Worm (Caenorhabditis elegans) whole organism, late embryonic: ENCODE measurements around the gene C33C12.11.
"Not testable (repeated sequence)": the region's sequence is repeated elsewhere in the genome, so short reads cannot be mapped to it uniquely, and the experiment has no call there.

Experiments used
- C08G9.2 ChIP-seq: sonication (generic microtip); optimal IDR thresholded peaks from 2 replicates; lab custom pipeline; 2016; ENCODE audit warnings: mild to moderate bottlenecking, missing genetic modification characterization, moderate library complexity, missing compliant biosample characterization
- C38D4.7 ChIP-seq: fragments of 200-800 bp; sonication (Bioruptor generic); optimal IDR thresholded peaks from 2 replicates; lab custom pipeline; 2018; ENCODE audit warnings: mild to moderate bottlenecking, missing genetic modification characterization, moderate library complexity, missing compliant biosample characterization
- F13H6.1 ChIP-seq: sonication (generic microtip); optimal IDR thresholded peaks from 2 replicates; lab custom pipeline; 2016; ENCODE audit warnings: missing genetic modification characterization, missing compliant biosample characterization
- K02D7.2 ChIP-seq: sonication (generic microtip); optimal IDR thresholded peaks from 2 replicates; lab custom pipeline; 2017; ENCODE audit warnings: mild to moderate bottlenecking, missing genetic modification characterization, missing compliant biosample characterization
- Y22D7AL.16 ChIP-seq: sonication (generic microtip); optimal IDR thresholded peaks from 2 replicates; lab custom pipeline; 2016; ENCODE audit warnings: missing genetic modification characterization, missing compliant biosample characterization
- ceh-14 ChIP-seq: sonication (generic microtip); optimal IDR thresholded peaks from 2 replicates; lab custom pipeline; 2016; ENCODE audit warnings: missing genotype, missing genetic modification characterization, missing compliant biosample characterization
- ceh-19 ChIP-seq: fragments of 200-800 bp; sonication (Bioruptor generic); optimal IDR thresholded peaks from 2 replicates; lab custom pipeline; 2018; ENCODE audit warnings: mild to moderate bottlenecking, missing genetic modification characterization, missing compliant biosample characterization
- ceh-2 ChIP-seq: sonication (generic microtip); optimal IDR thresholded peaks from 2 replicates; lab custom pipeline; 2016; ENCODE audit warnings: missing genotype, missing genetic modification characterization, missing compliant biosample characterization
- ceh-22 ChIP-seq: sonication (generic microtip); optimal IDR thresholded peaks from 2 replicates; lab custom pipeline; 2017; ENCODE audit warnings: missing biosample characterization, missing genetic modification characterization
- ceh-24 ChIP-seq: sonication (generic microtip); optimal IDR thresholded peaks from 2 replicates; lab custom pipeline; 2016; ENCODE audit warnings: mild to moderate bottlenecking, missing genetic modification characterization, missing compliant biosample characterization
- ceh-6 ChIP-seq: fragments of 200-800 bp; sonication (Bioruptor generic); optimal IDR thresholded peaks from 2 replicates; lab custom pipeline; 2018; ENCODE audit warnings: mild to moderate bottlenecking, missing genetic modification characterization, missing compliant biosample characterization
- ceh-9 ChIP-seq: sonication (generic microtip); optimal IDR thresholded peaks from 2 replicates; lab custom pipeline; 2016; ENCODE audit warnings: mild to moderate bottlenecking, missing genetic modification characterization, inconsistent platforms, missing compliant biosample characterization
- dmd-4 ChIP-seq: sonication (generic microtip); optimal IDR thresholded peaks from 2 replicates; lab custom pipeline; 2016; ENCODE audit warnings: borderline replicate concordance, missing genetic modification characterization, missing compliant biosample characterization
- elt-2 ChIP-seq: sonication (generic microtip); optimal IDR thresholded peaks from 2 replicates; lab custom pipeline; 2016; ENCODE audit warnings: missing genetic modification reagents, missing genetic modification characterization, missing compliant biosample characterization
- elt-4 ChIP-seq: sonication (generic microtip); optimal IDR thresholded peaks from 2 replicates; lab custom pipeline; 2016; ENCODE audit warnings: missing genetic modification characterization, missing compliant biosample characterization
- ets-4 ChIP-seq: sonication (generic microtip); optimal IDR thresholded peaks from 2 replicates; lab custom pipeline; 2016; ENCODE audit warnings: missing genetic modification characterization, missing compliant biosample characterization
- eyg-1 ChIP-seq: sonication (generic microtip); optimal IDR thresholded peaks from 2 replicates; lab custom pipeline; 2016; ENCODE audit warnings: missing genotype, missing genetic modification characterization, missing compliant biosample characterization
- fkh-6 ChIP-seq: sonication (generic microtip); optimal IDR thresholded peaks from 2 replicates; lab custom pipeline; 2016; ENCODE audit warnings: missing genetic modification characterization, missing compliant biosample characterization
- hlh-15 ChIP-seq: sonication (generic microtip); optimal IDR thresholded peaks from 2 replicates; lab custom pipeline; 2016; ENCODE audit warnings: missing genetic modification characterization, missing compliant biosample characterization
- hlh-30 ChIP-seq: sonication (generic microtip); optimal IDR thresholded peaks from 2 replicates; lab custom pipeline; 2017; ENCODE audit warnings: antibody characterized with exemption, missing genetic modification characterization, missing compliant biosample characterization; ENCODE audit not compliant: insufficient read depth
- lin-11 ChIP-seq: fragments of 200-800 bp; sonication (Bioruptor generic); optimal IDR thresholded peaks from 2 replicates; lab custom pipeline; 2018; ENCODE audit warnings: mild to moderate bottlenecking, missing genetic modification characterization, missing compliant biosample characterization
- madf-2 ChIP-seq: sonication (generic microtip); optimal IDR thresholded peaks from 2 replicates; lab custom pipeline; 2017; ENCODE audit warnings: missing genetic modification characterization, missing compliant biosample characterization
- npax-4 ChIP-seq: sonication (generic microtip); optimal IDR thresholded peaks from 2 replicates; lab custom pipeline; 2016; ENCODE audit warnings: missing genetic modification characterization, missing compliant biosample characterization
- odd-2 ChIP-seq: sonication (generic microtip); optimal IDR thresholded peaks from 2 replicates; lab custom pipeline; 2017; ENCODE audit warnings: antibody characterized with exemption, mild to moderate bottlenecking, missing genetic modification characterization, missing compliant biosample characterization
- pat-9 ChIP-seq: fragments of 200-800 bp; sonication (Bioruptor generic); optimal IDR thresholded peaks from 2 replicates; lab custom pipeline; 2018; ENCODE audit warnings: mild to moderate bottlenecking, missing genetic modification characterization, moderate library complexity, missing compliant biosample characterization
- pax-1 ChIP-seq: fragments of 150-350 bp; optimal IDR thresholded peaks from 2 replicates; lab custom pipeline; 2014; ENCODE audit warnings: missing biosample characterization, missing genetic modification characterization
- pha-2 ChIP-seq: sonication (generic microtip); optimal IDR thresholded peaks from 2 replicates; lab custom pipeline; 2017; ENCODE audit warnings: mild to moderate bottlenecking, missing genetic modification characterization, missing compliant biosample characterization
- ref-2 ChIP-seq: sonication (generic microtip); optimal IDR thresholded peaks from 2 replicates; lab custom pipeline; 2016; ENCODE audit warnings: missing genetic modification characterization, missing compliant biosample characterization
- rnt-1 ChIP-seq: sonication (generic microtip); optimal IDR thresholded peaks from 2 replicates; lab custom pipeline; 2016; ENCODE audit warnings: missing genetic modification characterization, missing compliant biosample characterization
- sdc-2 ChIP-seq: sonication (generic microtip); optimal IDR thresholded peaks from 2 replicates; lab custom pipeline; 2016; ENCODE audit warnings: missing genotype, missing genetic modification characterization, missing compliant biosample characterization
- sox-4 ChIP-seq: sonication (generic microtip); optimal IDR thresholded peaks from 2 replicates; lab custom pipeline; 2017; ENCODE audit warnings: mild to moderate bottlenecking, missing genetic modification characterization, inconsistent platforms, missing compliant biosample characterization
- tbx-2 ChIP-seq: sonication (generic microtip); optimal IDR thresholded peaks from 2 replicates; lab custom pipeline; 2016; ENCODE audit warnings: missing genetic modification characterization, missing compliant biosample characterization
- tbx-7 ChIP-seq: sonication (generic microtip); optimal IDR thresholded peaks from 2 replicates; lab custom pipeline; 2016; ENCODE audit warnings: missing genotype, missing genetic modification characterization, missing compliant biosample characterization
- ttx-3 ChIP-seq: sonication (generic microtip); optimal IDR thresholded peaks from 2 replicates; lab custom pipeline; 2016; ENCODE audit warnings: missing genetic modification reagents, missing genetic modification characterization, missing compliant biosample characterization
- unc-42 ChIP-seq: sonication (generic microtip); optimal IDR thresholded peaks from 2 replicates; lab custom pipeline; 2016; ENCODE audit warnings: missing genotype, missing genetic modification characterization, missing compliant biosample characterization
- unc-86 ChIP-seq: sonication (generic microtip); optimal IDR thresholded peaks from 2 replicates; lab custom pipeline; 2016; ENCODE audit warnings: missing genetic modification characterization, missing compliant biosample characterization
- zip-5 ChIP-seq: sonication (generic microtip); optimal IDR thresholded peaks from 2 replicates; lab custom pipeline; 2016; ENCODE audit warnings: missing genetic modification characterization, missing compliant biosample characterization

Gene C33C12.11

ce11 chrII:2166376-2166775, 2.7 kb upstream of the C33C12.11 start, which contains the start of gene C33C12.4:
C33C12.4 (minus strand) TSS chrII:2166476.
- TF ChIP-seq rnt-1 (tag; lab: Kevin White, UChicago), result no peak
- no peak for TF ChIP-seq ceh-14
- TF ChIP-seq unc-86 (tag; lab: Kevin White, UChicago), result no peak
- no peak for TF ChIP-seq elt-2 (tag; lab: Kevin White, UChicago)
- TF ChIP-seq tbx-7 (tag; lab: Kevin White, UChicago), result no peak
- no peak for TF ChIP-seq sox-4
- no peak for TF ChIP-seq K02D7.2
- no peak for TF ChIP-seq unc-42 (tag; lab: Kevin White, UChicago)
- no peak for TF ChIP-seq Y22D7AL.16 (tag; lab: Kevin White, UChicago)
- TF ChIP-seq tbx-2 (tag; lab: Kevin White, UChicago), result no peak
- no peak for TF ChIP-seq ets-4 (tag; lab: Kevin White, UChicago)
- no peak for TF ChIP-seq elt-4 (tag; lab: Kevin White, UChicago)
- TF ChIP-seq, all 69 proteins: peak for 0

- TF ChIP-seq unc-42, madf-2, ref-2 (tag; lab: Kevin White, UChicago): not testable (repeated sequence)
- TF ChIP-seq, all 69 proteins: peak for 0; not testable (repeated sequence) for 69
Observed at ce11 chrII:2153708-2154107, 9.9 kb downstream of the C33C12.11 start, which contains the start of gene math-18. math-18 (plus strand) TSS chrII:2154008.

- no peak for TF ChIP-seq pax-1 (tag; lab: Kevin White, UChicago)
- TF ChIP-seq C38D4.7 (GFP tag; lab: Kevin White, UChicago), result no peak
- TF ChIP-seq unc-86 (tag; lab: Kevin White, UChicago), result no peak
Observed at ce11 chrII:2152455-2152854, 11.2 kb downstream of the C33C12.11 start.

ce11 chrII:2150485-2150985, 13.1 kb downstream of the C33C12.11 start, which contains the start of the genes C40A11.7 and C40A11.8:
C40A11.7 (minus strand) TSS chrII:2150585.
C40A11.8 (minus strand) TSS chrII:2150935.
- TF ChIP-seq tbx-2 (tag; lab: Kevin White, UChicago) (no peak), ceh-2 (no peak)

- TF ChIP-seq ceh-19 (no peak), hlh-15 (tag; lab: Kevin White, UChicago) (no peak), ceh-6 (GFP tag; lab: Kevin White, UChicago) (no peak), npax-4 (tag; lab: Kevin White, UChicago) (no peak), unc-86 (tag; lab: Kevin White, UChicago) (no peak), C38D4.7 (GFP tag; lab: Kevin White, UChicago) (no peak), elt-2 (tag; lab: Kevin White, UChicago) (no peak), Y22D7AL.16 (tag; lab: Kevin White, UChicago) (no peak), fkh-6 (no peak), ceh-22 (tag; lab: Kevin White, UChicago) (no peak), lin-11 (tag; lab: Kevin White, UChicago) (no peak), F13H6.1 (tag; lab: Kevin White, UChicago) (no peak), ttx-3 (no peak), madf-2 (tag; lab: Kevin White, UChicago) (no peak), eyg-1 (tag; lab: Kevin White, UChicago) (no peak), tbx-7 (tag; lab: Kevin White, UChicago) (no peak), dmd-4 (tag; lab: Kevin White, UChicago) (no peak)
Observed at ce11 chrII:2146900-2147375, 16.7 kb downstream of the C33C12.11 start, which contains the start of gene C40A11.2. C40A11.2 (plus strand) TSS chrII:2146950.

- TF ChIP-seq ceh-24 (tag; lab: Kevin White, UChicago) (no peak), zip-5 (tag; lab: Kevin White, UChicago) (no peak), pat-9 (no peak), K02D7.2 (no peak), hlh-30 (no peak), F13H6.1 (tag; lab: Kevin White, UChicago) (no peak), unc-42 (tag; lab: Kevin White, UChicago) (no peak), ceh-9 (tag; lab: Kevin White, UChicago) (no peak), odd-2 (no peak), hlh-15 (tag; lab: Kevin White, UChicago) (no peak), pha-2 (tag; lab: Kevin White, UChicago) (no peak), C08G9.2 (tag; lab: Kevin White, UChicago) (no peak), ttx-3 (no peak), unc-86 (tag; lab: Kevin White, UChicago) (no peak), sdc-2 (tag; lab: Kevin White, UChicago) (no peak)
Observed at ce11 chrII:2145566-2145965, 18.1 kb downstream of the C33C12.11 start, which contains the start of gene C40A11.6. C40A11.6 (minus strand) TSS chrII:2145666.
